Fruit fly (Drosophila melanogaster) whole organism: ENCODE results near the gene CG3226.

Experiments
- CG8478 ChIP-seq: fragments of >200 bp; optimal IDR thresholded peaks from 2 replicates; lab custom pipeline; 2018; ENCODE audit warnings: inconsistent platforms
- pan ChIP-seq: fragments of >200 bp; optimal IDR thresholded peaks from 2 replicates; lab custom pipeline; 2017
- psq ChIP-seq: fragments of >200 bp; optimal IDR thresholded peaks from 2 replicates; lab custom pipeline; 2017
- usp ChIP-seq: fragments of >200 bp; optimal IDR thresholded peaks from 2 replicates; lab custom pipeline; 2017; ENCODE audit warnings: missing biosample characterization, missing genetic modification characterization, mixed read lengths

- TF ChIP-seq psq: no peak
- no peak for TF ChIP-seq CG8478 (lab: Kevin White, UChicago)
- TF ChIP-seq pan: no peak
- TF ChIP-seq usp (GFP tag; lab: Kevin White, UChicago): no peak
Observed at dm6 chrX:6654198-6654831, at the start of gene CG3226, which contains the start of gene Cdc7.
